Worm (Caenorhabditis elegans) whole organism, midembryonic: ENCODE data around the gene sru-30.

Experiments used
- T22C8.4 ChIP-seq: fragments of 200-800 bp; sonication (Bioruptor generic); IDR thresholded peaks from 2 replicates; pipeline ENCODE4 v1.3.6; 2022; ENCODE audit warnings: missing genetic modification characterization, missing compliant biosample characterization
- cog-1 ChIP-seq: sonication (generic microtip); optimal IDR thresholded peaks from 2 replicates; lab custom pipeline; 2016; ENCODE audit warnings: missing genetic modification characterization, missing compliant biosample characterization
- flt-1 ChIP-seq: fragments of 200-800 bp; sonication (Bioruptor generic); IDR thresholded peaks from 2 replicates; pipeline ENCODE4 v1.3.6; 2022; ENCODE audit warnings: missing genetic modification characterization, missing compliant biosample characterization
- med-1 ChIP-seq: sonication (generic microtip); optimal IDR thresholded peaks from 2 replicates; lab custom pipeline; 2017; ENCODE audit warnings: missing genetic modification characterization, mild to moderate bottlenecking, missing compliant biosample characterization, antibody characterized with exemption, missing genetic modification reagents; ENCODE audit not compliant: insufficient read depth
- tab-1 ChIP-seq: fragments of 200-800 bp; sonication (Bioruptor generic); IDR thresholded peaks from 2 replicates; pipeline ENCODE4 v1.3.6; 2022; ENCODE audit warnings: missing genetic modification characterization, missing compliant biosample characterization
- ztf-29 ChIP-seq: fragments of 200-800 bp; sonication (Bioruptor generic); IDR thresholded peaks from 2 replicates; pipeline ENCODE4 v1.3.6; 2022; ENCODE audit warnings: missing genetic modification reagents, missing genetic modification characterization, missing compliant biosample characterization

- TF ChIP-seq tab-1 (no peak), med-1 (no peak), ztf-29 (GFP tag; lab: Robert Waterston, UW) (no peak), flt-1 (GFP tag; lab: Robert Waterston, UW) (no peak), T22C8.4 (GFP tag; lab: Robert Waterston, UW) (no peak), cog-1 (tag; lab: Kevin White, UChicago) (no peak)
Observed at ce11 chrV:9803176-9803575, 10.5 kb upstream of the sru-30 start, which contains the start of gene sru-39.
